Worm (Caenorhabditis elegans): ENCODE results near the gene mrps-21.

The mrps-21 gene

DNA sequence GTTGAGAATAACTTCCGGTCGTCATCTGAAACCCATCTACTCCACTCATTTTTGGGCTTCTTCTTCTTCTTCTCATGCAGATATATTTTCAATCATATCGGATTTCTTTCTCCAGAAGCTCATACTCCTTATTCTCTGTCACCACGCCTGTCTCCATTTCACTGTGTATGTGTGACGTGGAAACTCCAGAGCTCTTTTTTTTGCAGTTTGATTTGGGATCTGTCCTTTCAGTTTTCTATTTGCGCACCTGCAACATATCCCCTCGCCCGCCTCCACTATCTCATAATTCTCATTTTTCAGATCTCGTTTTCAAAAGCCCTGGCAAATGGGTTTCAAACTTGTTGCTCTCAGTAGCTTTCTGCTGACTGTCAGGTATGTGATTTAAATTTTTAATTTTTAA is 19.4 kb upstream of the mrps-21 start, which contains the start of gene kin-36:
kin-36 (plus strand) TSS at position 301 of the 400 bp plus-strand sequence.
- TF ChIP-seq ekl-4 (GFP tag; IDR thresholded peaks at IDR 0.05) (no peak), K11D2.4 (GFP tag; IDR thresholded peaks at IDR 0.05) (no peak), madf-6 (GFP tag; IDR thresholded peaks at IDR 0.05) (no peak), C06A6.2 (GFP tag; conservative IDR thresholded peaks at IDR 0.05) (no peak), egl-18 (GFP tag; IDR thresholded peaks at IDR 0.05) (no peak), B0261.1 (tag; optimal IDR thresholded peaks at IDR 0.05) (no peak), sdz-38 (tag; optimal IDR thresholded peaks at IDR 0.05) (no peak), hsf-1 (GFP tag; IDR thresholded peaks at IDR 0.05) (no peak), akir-1 (GFP tag; optimal IDR thresholded peaks at IDR 0.05) (no peak), ztf-28 (GFP tag; IDR thresholded peaks at IDR 0.05) (no peak), F22D6.2 (tag; optimal IDR thresholded peaks at IDR 0.05) (no peak), F39B2.1 (GFP tag; IDR thresholded peaks at IDR 0.05) (no peak), D2030.7 (GFP tag; IDR thresholded peaks at IDR 0.05) (no peak)

DNA sequence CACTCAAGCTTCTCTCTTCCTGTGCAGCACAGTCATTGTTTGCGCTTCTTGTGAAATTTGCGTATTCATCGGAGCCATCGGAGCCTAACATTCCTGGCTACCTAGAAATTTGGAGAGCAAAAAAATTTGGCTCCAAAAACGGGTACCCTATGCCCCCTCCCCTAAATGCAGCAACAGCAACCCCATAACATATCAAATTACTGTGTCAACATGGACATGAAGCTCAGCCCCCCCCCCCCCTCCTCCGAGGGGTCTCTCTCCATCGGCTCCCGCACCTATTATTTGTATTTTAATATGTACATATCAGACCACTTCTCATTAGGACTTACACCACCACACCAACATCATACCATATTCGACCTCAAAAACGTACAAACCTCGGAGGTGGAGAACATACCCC is 15.0 kb upstream of the mrps-21 start:
- TF ChIP-seq ztf-28 (GFP tag; IDR thresholded peaks at IDR 0.05) (no peak), zfh-2 (GFP tag; conservative IDR thresholded peaks at IDR 0.05) (peak; percentile 55; the same call in 1 of the 2 replicates), mel-28 (tag; optimal IDR thresholded peaks at IDR 0.05; ENCODE audit: borderline replicate concordance) (no peak)

DNA sequence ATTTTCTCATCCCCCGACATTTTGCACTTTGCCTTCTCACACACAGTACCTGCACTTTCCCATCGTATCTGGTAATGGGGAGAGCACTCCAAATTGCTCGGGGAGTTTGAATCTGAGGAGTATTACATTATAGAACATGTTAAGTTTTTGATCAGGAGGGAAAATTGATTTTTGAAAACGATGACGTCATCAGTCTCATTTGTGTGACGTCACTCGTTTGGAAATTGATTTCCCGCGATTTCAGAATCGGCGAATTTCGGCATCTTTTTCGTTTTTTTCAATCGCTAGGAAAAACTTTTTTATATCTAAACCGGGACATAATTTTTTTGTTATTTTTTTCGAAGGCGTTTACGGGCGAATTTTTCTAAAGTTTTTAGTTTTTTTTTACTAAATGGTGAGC is 14.0 kb upstream of the mrps-21 start:
- TF ChIP-seq nhr-80 (tag; optimal IDR thresholded peaks at IDR 0.05) (no peak), ztf-22 (GFP tag; optimal IDR thresholded peaks at IDR 0.05) (no peak), nfya-2 (GFP tag; IDR thresholded peaks at IDR 0.05) (no peak), sptf-2 (GFP tag; optimal IDR thresholded peaks at IDR 0.05) (no peak), lsl-1 (GFP tag; optimal IDR thresholded peaks at IDR 0.05) (no peak), mcd-1 (GFP tag; IDR thresholded peaks at IDR 0.05) (no peak), ztf-26 (tag; optimal IDR thresholded peaks at IDR 0.05) (no peak)

DNA sequence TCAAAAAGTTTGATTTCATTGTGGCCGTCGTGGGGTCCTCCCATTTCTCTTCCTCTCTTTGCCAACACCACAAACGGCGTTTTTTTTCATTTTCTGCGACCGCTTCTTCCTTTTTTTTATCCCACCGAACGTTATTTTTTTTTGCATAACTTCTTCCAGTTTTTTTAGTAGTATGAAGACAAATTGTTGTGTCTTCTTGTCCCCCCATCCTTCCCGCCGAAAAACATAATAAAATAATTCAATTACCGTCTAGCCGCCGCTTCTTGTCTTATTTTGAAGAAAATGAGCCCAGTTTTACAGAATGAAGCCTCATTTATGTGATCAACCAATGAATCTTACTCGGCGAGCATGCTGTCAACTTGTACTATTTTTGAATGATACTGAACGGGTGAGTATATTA is 9.9 kb upstream of the mrps-21 start, which contains the start of gene F29B9.12:
F29B9.12 (plus strand) TSS at position 301 of the 400 bp plus-strand sequence.
- TF ChIP-seq madf-10 (tag; optimal IDR thresholded peaks at IDR 0.05): no peak
- TF ChIP-seq F22D6.2 (tag; optimal IDR thresholded peaks at IDR 0.05): no peak
- no peak for TF ChIP-seq madf-3 (GFP tag; IDR thresholded peaks at IDR 0.05)
- no peak for TF ChIP-seq ceh-27 (GFP tag; optimal IDR thresholded peaks at IDR 0.05)
- TF ChIP-seq let-526 (GFP tag; IDR thresholded peaks at IDR 0.05): no peak
- TF ChIP-seq sptf-2 (GFP tag; optimal IDR thresholded peaks at IDR 0.05): no peak
- no peak for TF ChIP-seq nhr-90 (tag; optimal IDR thresholded peaks at IDR 0.05)
- TF ChIP-seq lir-1 (GFP tag; conservative IDR thresholded peaks at IDR 0.05): no peak
- no peak for TF ChIP-seq snpc-3.4 (tag; optimal IDR thresholded peaks at IDR 0.05)
- TF ChIP-seq hrde-1 (tag; optimal IDR thresholded peaks at IDR 0.05; ENCODE audit: borderline replicate concordance): no peak
- no peak for TF ChIP-seq egl-44 (GFP tag; IDR thresholded peaks at IDR 0.05)
- no peak for TF ChIP-seq dpl-1 (GFP tag; optimal IDR thresholded peaks at IDR 0.05)
- TF ChIP-seq Y53F4B.3 (GFP tag; IDR thresholded peaks at IDR 0.05): no peak
- TF ChIP-seq nhr-80 (tag; optimal IDR thresholded peaks at IDR 0.05): no peak
- TF ChIP-seq somi-1 (GFP tag; optimal IDR thresholded peaks at IDR 0.05): no peak
- TF ChIP-seq attf-3 (GFP tag; conservative IDR thresholded peaks at IDR 0.05): no peak
- TF ChIP-seq him-1 (tag; optimal IDR thresholded peaks at IDR 0.05): no peak
